Fruit fly (Drosophila melanogaster): ENCODE data around the gene Afti.

The Afti gene

DNA sequence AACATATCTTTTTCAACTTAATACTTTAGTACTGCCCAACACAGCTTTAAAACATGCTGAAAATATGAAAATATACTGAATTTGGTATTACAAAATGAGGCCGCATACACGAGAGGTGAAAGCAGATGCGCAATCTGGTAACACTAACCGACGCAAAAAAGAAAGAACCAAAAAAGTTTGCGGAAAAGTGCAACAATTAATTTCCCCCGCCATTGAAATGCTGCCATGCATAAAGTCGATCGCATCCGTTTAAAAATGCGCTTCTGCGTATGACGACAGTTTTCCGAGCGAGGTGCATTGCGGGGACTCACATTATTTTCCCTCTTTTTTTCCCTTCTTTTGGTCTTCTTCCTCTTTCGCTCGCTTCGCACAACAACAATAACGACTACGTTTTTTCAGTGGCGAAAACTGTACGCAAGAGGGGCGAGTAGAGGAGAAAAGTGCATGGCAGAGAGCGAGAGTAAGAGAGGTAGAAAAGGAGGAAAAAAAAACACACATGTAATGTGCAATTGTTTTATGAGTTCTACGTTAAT is 10.5 kb downstream of the Afti start, which contains the start of gene Set8 (continued):
- TF ChIP-seq row (GFP tag; IDR thresholded peaks at IDR 0.05) (peak; percentile 33; the same call in 1 of the 3 replicates), CG5245 (GFP tag; optimal IDR thresholded peaks at IDR 0.05) (no peak), Sox100B (GFP tag; optimal IDR thresholded peaks at IDR 0.05) (no peak), CG14860 (GFP tag; IDR thresholded peaks at IDR 0.05; ENCODE audit: partially characterized antibody) (no peak), CG42726 (GFP tag; IDR thresholded peaks at IDR 0.05; ENCODE audit: partially characterized antibody) (no peak), E2f2 (GFP tag; IDR thresholded peaks at IDR 0.05) (0 out of 2 replicates have a peak, but pooled peaks have one; percentile 30), schlank (tag; optimal IDR thresholded peaks at IDR 0.05) (no peak), CG12659 (GFP tag; optimal IDR thresholded peaks at IDR 0.05) (peak; percentile 60), gfzf (GFP tag; optimal IDR thresholded peaks at IDR 0.05) (peak; percentile 94), CG2116 (GFP tag; optimal IDR thresholded peaks at IDR 0.05) (peak; percentile 25), bsh (GFP tag; optimal IDR thresholded peaks at IDR 0.05) (peak in 1 of 2 experiments; percentile 69), chinmo (GFP tag; IDR thresholded peaks at IDR 0.05; ENCODE audit: partially characterized antibody) (peak; percentile 78; the same call in 1 of the 4 replicates), CG9797 (GFP tag; optimal IDR thresholded peaks at IDR 0.05) (peak; percentile 91), Bgb (GFP tag; IDR thresholded peaks at IDR 0.05; ENCODE audit: partially characterized antibody) (peak; percentile 45; the same call in 1 of the 2 replicates), CG3838 (GFP tag; optimal IDR thresholded peaks at IDR 0.05) (no peak), CG10431 (GFP tag; optimal IDR thresholded peaks at IDR 0.05) (peak; percentile 99), CHES-1-like (GFP tag; optimal IDR thresholded peaks at IDR 0.05) (peak; percentile 61), mam (GFP tag; optimal IDR thresholded peaks at IDR 0.05) (no peak), peb (GFP tag; IDR thresholded peaks at IDR 0.05) (no peak), Nf-YB (GFP tag; optimal IDR thresholded peaks at IDR 0.05) (no peak), Dek (tag; optimal IDR thresholded peaks at IDR 0.05) (no peak), MBD-R2 (GFP tag; IDR thresholded peaks at IDR 0.05) (peak; percentile 43), sna (GFP tag; IDR thresholded peaks at IDR 0.05; ENCODE audit: partially characterized antibody) (peak; percentile 31; the same call in 1 of the 2 replicates), sd (tag; optimal IDR thresholded peaks at IDR 0.05) (no peak), her (GFP tag; optimal IDR thresholded peaks at IDR 0.05) (no peak), Fer1 (GFP tag; optimal IDR thresholded peaks at IDR 0.05) (peak; percentile 11), CG10565 (GFP tag; optimal IDR thresholded peaks at IDR 0.05) (no peak), CG2129 (GFP tag; IDR thresholded peaks at IDR 0.05; ENCODE audit: partially characterized antibody) (no peak), CG12104 (GFP tag; optimal IDR thresholded peaks at IDR 0.05) (no peak), Hmx (GFP tag; optimal IDR thresholded peaks at IDR 0.05) (no peak), CG1647 (GFP tag; optimal IDR thresholded peaks at IDR 0.05) (no peak), unc-4 (GFP tag; IDR thresholded peaks at IDR 0.05; ENCODE audit: partially characterized antibody) (0 out of 2 replicates have a peak, but pooled peaks have one; percentile 15), Eip74EF (GFP tag; optimal IDR thresholded peaks at IDR 0.05) (no peak), chm (GFP tag; IDR thresholded peaks at IDR 0.05) (0 out of 2 replicates have a peak, but pooled peaks have one; percentile 28), CG17186 (GFP tag; optimal IDR thresholded peaks at IDR 0.05) (peak; percentile 18), CG31441 (GFP tag; IDR thresholded peaks at IDR 0.05) (no peak), CG30403 (GFP tag; optimal IDR thresholded peaks at IDR 0.05) (peak; percentile 1), Oaz (GFP tag; IDR thresholded peaks at IDR 0.05) (no peak), Sry-δ (GFP tag; optimal IDR thresholded peaks at IDR 0.05) (peak; percentile 24), D19A (tag; optimal IDR thresholded peaks at IDR 0.05) (no peak), crol (GFP tag; IDR thresholded peaks at IDR 0.05) (peak; percentile 97), CG4404 (GFP tag; IDR thresholded peaks at IDR 0.05) (no peak), Dp (GFP tag; optimal IDR thresholded peaks at IDR 0.05) (peak; percentile 46), CG6791 (GFP tag; IDR thresholded peaks at IDR 0.05; ENCODE audit: partially characterized antibody) (0 out of 3 replicates have a peak, but pooled peaks have one; percentile 12), insv (GFP tag; optimal IDR thresholded peaks at IDR 0.05) (peak in 1 of 2 experiments; percentile 7), CG17612 (GFP tag; IDR thresholded peaks at IDR 0.05) (no peak), Sry-β (GFP tag; optimal IDR thresholded peaks at IDR 0.05) (no peak), Fer2 (tag; optimal IDR thresholded peaks at IDR 0.05) (no peak)

All from whole organism, embryonic.